Fruit fly (Drosophila melanogaster): ENCODE data around the gene zfh1.
A peak's percentile ranks its signal among the peaks of the same experiment; 100 is the strongest.

Gene zfh1

DNA sequence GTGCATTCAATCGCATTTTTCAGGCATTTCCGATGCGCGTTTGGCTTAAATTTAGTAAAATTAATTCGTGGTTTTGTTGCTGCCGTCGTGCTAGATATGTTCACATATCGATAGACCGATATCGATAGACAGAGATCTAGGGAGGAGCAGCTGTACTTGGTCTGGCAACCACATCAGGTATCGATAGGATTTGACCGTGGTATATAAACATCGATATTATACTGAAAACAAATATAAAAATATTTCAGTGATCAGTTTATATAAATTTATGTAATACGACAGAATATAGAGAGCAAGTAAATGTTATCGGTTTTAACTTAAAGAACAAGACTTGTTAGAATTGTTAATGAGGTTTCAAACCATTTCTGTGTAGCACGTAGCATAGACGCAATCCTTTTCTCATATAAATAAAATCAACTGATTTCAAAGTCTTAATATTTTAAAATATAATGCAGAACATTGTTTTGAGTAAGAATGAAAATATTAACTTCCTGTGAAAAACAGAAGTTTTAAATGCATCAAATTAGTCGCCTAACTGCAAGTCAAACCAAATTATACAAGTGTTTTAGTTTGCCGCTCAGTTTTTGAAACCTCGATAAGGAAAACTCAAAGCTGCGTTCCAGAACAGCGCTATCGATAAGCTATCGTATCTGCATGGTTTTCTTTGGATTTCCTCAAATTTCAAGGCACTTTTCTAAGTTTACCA, 40.9 kb downstream of the zfh1 start, which contains the start of the genes wts and dj-1beta (continued):
- TF ChIP-seq CG11093 (GFP tag; IDR thresholded peaks at IDR 0.05) (no peak), dmrt99B (tag; optimal IDR thresholded peaks at IDR 0.05) (no peak), amos (GFP tag; IDR thresholded peaks at IDR 0.05; ENCODE audit: partially characterized antibody) (peak; percentile 95), Adf1 (GFP tag; IDR thresholded peaks at IDR 0.05) (no peak), CG1832 (GFP tag; optimal IDR thresholded peaks at IDR 0.05) (no peak), CTCF (GFP tag; optimal IDR thresholded peaks at IDR 0.05) (peak; percentile 40), CG11723 (GFP tag; optimal IDR thresholded peaks at IDR 0.05) (no peak), ham (GFP tag; IDR thresholded peaks at IDR 0.05) (no peak), HmgD (GFP tag; optimal IDR thresholded peaks at IDR 0.05) (no peak), slp2 (GFP tag; optimal IDR thresholded peaks at IDR 0.05) (no peak), gem (tag; optimal IDR thresholded peaks at IDR 0.05) (peak; percentile 13), CG12769 (tag; optimal IDR thresholded peaks at IDR 0.05) (peak; percentile 8), CG13624 (GFP tag; optimal IDR thresholded peaks at IDR 0.05) (no peak), Antp (GFP tag; optimal IDR thresholded peaks at IDR 0.05) (no peak), Ada2b (GFP tag; IDR thresholded peaks at IDR 0.05) (no peak), sqz (GFP tag; optimal IDR thresholded peaks at IDR 0.05) (no peak), E2f2 (GFP tag; IDR thresholded peaks at IDR 0.05) (peak; percentile 94), MBD-R2 (GFP tag; IDR thresholded peaks at IDR 0.05) (peak; percentile 15; the same call in 1 of the 2 replicates), CG16815 (GFP tag; optimal IDR thresholded peaks at IDR 0.05) (no peak), CG2678 (tag; optimal IDR thresholded peaks at IDR 0.05) (no peak), D19B (GFP tag; optimal IDR thresholded peaks at IDR 0.05) (no peak), Ravus (GFP tag; IDR thresholded peaks at IDR 0.05) (no peak), klu (GFP tag; IDR thresholded peaks at IDR 0.05) (no peak), CG10543 (GFP tag; optimal IDR thresholded peaks at IDR 0.05) (no peak), onecut (GFP tag; IDR thresholded peaks at IDR 0.05) (no peak), CG6683 (GFP tag; optimal IDR thresholded peaks at IDR 0.05) (no peak), Dip3 (GFP tag; optimal IDR thresholded peaks at IDR 0.05) (no peak), CG9437 (GFP tag; optimal IDR thresholded peaks at IDR 0.05) (no peak), bowl (GFP tag; IDR thresholded peaks at IDR 0.05) (no peak), CG14860 (GFP tag; IDR thresholded peaks at IDR 0.05; ENCODE audit: partially characterized antibody) (peak; percentile 91), nerfin-2 (GFP tag; IDR thresholded peaks at IDR 0.05; ENCODE audit: partially characterized antibody) (peak; percentile 81), Awh (GFP tag; IDR thresholded peaks at IDR 0.05) (no peak), CG7271 (tag; optimal IDR thresholded peaks at IDR 0.05) (no peak), CG9727 (GFP tag; optimal IDR thresholded peaks at IDR 0.05) (no peak), HLH54F (GFP tag; optimal IDR thresholded peaks at IDR 0.05) (no peak), PHDP (tag; optimal IDR thresholded peaks at IDR 0.05) (peak; percentile 30), maf-S (GFP tag; optimal IDR thresholded peaks at IDR 0.05) (no peak), CG2712 (tag; optimal IDR thresholded peaks at IDR 0.05) (peak; percentile 19), Atf-2 (GFP tag; optimal IDR thresholded peaks at IDR 0.05) (no peak), CG1233 (GFP tag; optimal IDR thresholded peaks at IDR 0.05) (no peak), CG12391 (tag; optimal IDR thresholded peaks at IDR 0.05) (peak; percentile 43), tna (GFP tag; IDR thresholded peaks at IDR 0.05; ENCODE audit: partially characterized antibody) (peak; percentile 91), Rx (GFP tag; IDR thresholded peaks at IDR 0.05) (no peak), CG18476 (GFP tag; optimal IDR thresholded peaks at IDR 0.05) (no peak), ken (GFP tag; IDR thresholded peaks at IDR 0.05) (no peak), CG1603 (tag; optimal IDR thresholded peaks at IDR 0.05) (peak; percentile 66), CG15514 (GFP tag; optimal IDR thresholded peaks at IDR 0.05) (peak; percentile 22), Doc3 (GFP tag; IDR thresholded peaks at IDR 0.05; ENCODE audit: partially characterized antibody) (peak; percentile 79), Camta (GFP tag; optimal IDR thresholded peaks at IDR 0.05) (no peak), Pdp1 (GFP tag; optimal IDR thresholded peaks at IDR 0.05) (peak in 1 of 2 experiments; percentile 49)
